Fruit fly (Drosophila melanogaster): ENCODE measurements around the gene ppk28.

DNA sequence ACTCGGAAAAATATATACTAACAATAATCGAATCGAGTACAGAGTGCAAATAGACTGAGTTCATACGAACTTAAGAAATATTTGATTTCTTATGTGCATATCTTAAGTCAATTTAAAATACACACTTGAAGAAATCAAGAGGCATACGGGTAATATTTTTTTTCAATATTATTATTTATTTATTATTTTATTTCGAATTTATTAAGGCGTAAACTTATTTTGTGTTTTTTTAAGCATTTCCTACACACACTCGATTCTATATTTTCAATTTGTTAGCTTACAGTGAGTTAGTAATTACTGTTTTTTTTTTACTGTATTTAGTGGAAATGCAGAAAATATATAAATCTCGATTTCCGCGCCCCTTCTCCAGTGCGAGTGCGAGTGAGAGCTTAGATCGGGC lies 7.4 kb downstream of the ppk28 start:
- TF ChIP-seq HLH54F (GFP tag; optimal IDR thresholded peaks at IDR 0.05), result no peak
- no peak for TF ChIP-seq pb (GFP tag; optimal IDR thresholded peaks at IDR 0.05)
- no peak for TF ChIP-seq peb (GFP tag; IDR thresholded peaks at IDR 0.05)
- peak; percentile 21; the same call in 2 of the 3 replicates for TF ChIP-seq tgo (GFP tag; IDR thresholded peaks at IDR 0.05)
- no peak for TF ChIP-seq CG32532 (GFP tag; IDR thresholded peaks at IDR 0.05)
- no peak for TF ChIP-seq lbe (GFP tag; optimal IDR thresholded peaks at IDR 0.05)

Data from whole organism, embryonic.